Fruit fly (Drosophila melanogaster): ENCODE results near the gene mts.

DNA sequence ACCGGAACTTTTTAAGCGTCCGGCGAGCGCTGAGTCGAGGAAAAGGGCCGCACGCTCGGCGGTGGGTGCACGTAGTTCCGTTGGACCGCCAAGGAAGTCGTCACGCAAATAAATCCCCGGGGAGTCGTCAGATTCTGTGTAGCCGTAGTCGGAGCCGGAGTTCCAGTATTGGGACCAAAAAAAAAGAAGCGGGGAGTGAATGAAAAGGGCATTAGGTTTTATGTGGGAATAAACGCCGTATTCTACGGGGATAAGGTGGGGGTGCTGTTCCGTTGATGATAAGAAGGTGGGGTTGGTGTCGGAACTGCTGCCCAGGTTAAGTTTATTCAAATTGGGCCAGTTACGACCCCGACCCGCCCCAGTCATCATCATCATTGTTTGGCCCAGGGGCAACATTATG, 23.0 kb downstream of the mts start:
- no peak for TF ChIP-seq insv (optimal IDR thresholded peaks at IDR 0.05)
- no peak for TF ChIP-seq h (optimal IDR thresholded peaks at IDR 0.05)
- TF ChIP-seq Sin3A (optimal IDR thresholded peaks at IDR 0.05), result no peak

Data from Kc167 (cell line).